Worm (Caenorhabditis elegans): ENCODE measurements around the gene C54D10.4.

C54D10.4 gene

DNA sequence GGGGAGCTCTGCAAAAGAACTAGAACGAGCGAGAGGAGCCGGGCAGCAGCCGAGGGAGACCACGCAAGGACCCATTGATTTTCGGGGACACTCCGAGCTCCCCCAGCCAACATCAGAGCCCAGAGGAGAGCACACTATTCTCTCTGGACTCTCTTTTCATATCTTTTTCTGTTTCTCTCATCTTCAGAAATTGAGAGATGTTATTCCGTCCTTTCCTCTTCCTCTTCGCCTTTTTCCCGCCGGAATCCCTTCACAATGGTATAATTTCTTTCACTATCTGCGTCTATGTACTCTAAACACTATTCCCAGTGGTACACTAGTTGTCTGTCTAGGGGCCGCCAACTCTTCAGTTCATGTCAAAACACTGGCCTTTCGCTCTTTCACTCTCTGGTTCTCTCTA, 44.7 kb upstream of the C54D10.4 start (continued):
- TF ChIP-seq unc-39 (tag; optimal IDR thresholded peaks at IDR 0.05) (no peak), ama-1 (optimal IDR thresholded peaks at IDR 0.05) (peak; percentile 32), tbx-2 (tag; optimal IDR thresholded peaks at IDR 0.05) (peak; percentile 81), pha-4 (tag; optimal IDR thresholded peaks at IDR 0.05) (peak; percentile 57), nhr-43 (tag; optimal IDR thresholded peaks at IDR 0.05; ENCODE audit: poor library complexity, severe bottlenecking) (peak; percentile 49), nhr-28 (tag; optimal IDR thresholded peaks at IDR 0.05) (no peak), nfya-1 (tag; optimal IDR thresholded peaks at IDR 0.05; ENCODE audit: insufficient read depth) (peak; percentile 76), ztf-11 (tag; optimal IDR thresholded peaks at IDR 0.05) (no peak), fkh-10 (GFP tag; optimal IDR thresholded peaks at IDR 0.05) (peak; percentile 94), elt-2 (tag; optimal IDR thresholded peaks at IDR 0.05) (no peak), skn-1 (tag; optimal IDR thresholded peaks at IDR 0.05) (no peak), daf-12 (tag; optimal IDR thresholded peaks at IDR 0.05) (no peak), sea-2 (GFP tag; optimal IDR thresholded peaks at IDR 0.05) (no peak), nhr-77 (tag; optimal IDR thresholded peaks at IDR 0.05) (no peak), zag-1 (tag; optimal IDR thresholded peaks at IDR 0.05) (peak; percentile 41), jun-1 (tag; optimal IDR thresholded peaks at IDR 0.05) (peak; percentile 48)

DNA sequence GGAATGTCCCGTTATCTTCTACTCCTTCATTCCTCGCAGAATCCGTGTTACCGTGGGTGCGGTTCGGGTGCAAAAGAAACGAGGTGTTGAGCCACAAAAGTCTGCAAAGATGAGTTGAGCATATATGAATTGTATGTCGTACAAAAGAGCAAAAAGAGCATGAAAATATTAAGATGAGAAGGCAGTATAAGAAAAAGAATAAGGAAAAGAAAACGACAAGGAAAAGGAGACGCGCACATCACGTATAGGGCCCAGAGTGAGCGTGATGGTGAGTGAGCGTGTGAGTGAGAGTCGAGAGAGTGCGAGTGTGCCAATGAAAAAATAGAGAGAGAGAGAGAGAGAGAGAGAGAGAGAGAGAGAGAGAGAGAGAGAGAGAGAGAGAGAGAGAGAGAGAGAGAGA, 42.2 kb upstream of the C54D10.4 start, which contains the start of gene egl-10:
egl-10 (minus strand) TSS at position 101 of the 400 bp plus-strand sequence.
- TF ChIP-seq fos-1 (tag; optimal IDR thresholded peaks at IDR 0.05) = no peak
- peak; percentile 19 for TF ChIP-seq nfya-1 (tag; optimal IDR thresholded peaks at IDR 0.05; ENCODE audit: insufficient read depth)
- TF ChIP-seq pha-4 (tag; optimal IDR thresholded peaks at IDR 0.05) = peak; percentile 27
- TF ChIP-seq pqm-1 (tag; optimal IDR thresholded peaks at IDR 0.05) = no peak
- no peak for TF ChIP-seq elt-3 (tag; optimal IDR thresholded peaks at IDR 0.05)
- TF ChIP-seq nhr-11 (tag; optimal IDR thresholded peaks at IDR 0.05) = no peak
- no peak for TF ChIP-seq lsy-12 (tag; optimal IDR thresholded peaks at IDR 0.05)
- TF ChIP-seq ceh-82 (tag; optimal IDR thresholded peaks at IDR 0.05) = no peak
- TF ChIP-seq nhr-25 (tag; optimal IDR thresholded peaks at IDR 0.05) = no peak
- no peak for TF ChIP-seq tbx-2 (tag; optimal IDR thresholded peaks at IDR 0.05)
- TF ChIP-seq unc-39 (tag; optimal IDR thresholded peaks at IDR 0.05) = no peak

DNA sequence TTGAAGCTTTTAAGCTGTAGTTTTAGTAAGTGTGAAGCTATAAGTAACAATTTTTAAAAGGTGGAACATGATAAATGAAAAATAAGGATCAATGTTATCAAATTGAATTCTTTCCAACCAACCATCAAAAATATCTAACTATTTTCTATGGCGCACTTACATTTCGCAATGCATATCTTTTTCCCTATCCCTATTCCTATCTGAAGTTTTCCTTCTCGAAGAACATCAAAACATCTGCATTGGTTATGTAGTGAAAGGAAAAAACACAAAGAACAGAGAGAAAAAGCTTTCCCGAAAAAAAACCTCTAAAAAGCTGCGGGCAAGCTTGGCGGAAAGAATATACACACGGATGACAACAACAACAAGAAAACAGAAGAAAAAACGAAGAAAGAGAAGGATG, 39.8 kb upstream of the C54D10.4 start:
- TF ChIP-seq aly-2 (tag; optimal IDR thresholded peaks at IDR 0.05) (no peak), lin-15B (tag; optimal IDR thresholded peaks at IDR 0.05) (no peak), egl-5 (tag; optimal IDR thresholded peaks at IDR 0.05) (peak; percentile 6), fos-1 (tag; optimal IDR thresholded peaks at IDR 0.05) (no peak)

DNA sequence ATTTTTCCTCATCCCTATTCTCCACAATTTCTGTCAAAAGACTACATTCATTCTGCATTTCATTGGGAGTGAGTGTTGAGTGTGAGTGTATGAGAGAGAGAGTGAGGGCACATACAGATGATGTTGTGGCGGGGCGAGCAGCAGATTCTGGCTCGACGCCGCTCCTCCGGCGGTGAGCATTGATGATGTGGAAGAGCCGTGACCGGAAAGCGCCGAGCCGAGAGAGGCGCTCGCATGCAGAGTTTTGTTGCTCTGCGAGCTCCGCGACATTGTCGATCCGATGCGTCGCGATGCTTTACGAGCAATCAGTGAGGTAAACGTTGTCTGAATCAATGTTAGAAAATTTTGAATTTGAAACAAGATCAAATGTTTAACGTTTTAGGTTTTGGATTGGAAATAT, 35.0 kb upstream of the C54D10.4 start:
- peak; percentile 20 for TF ChIP-seq nfya-1 (tag; optimal IDR thresholded peaks at IDR 0.05; ENCODE audit: insufficient read depth)
- no peak for TF ChIP-seq lin-15B (tag; optimal IDR thresholded peaks at IDR 0.05)
- no peak for TF ChIP-seq nhr-23 (tag; optimal IDR thresholded peaks at IDR 0.05)
- TF ChIP-seq elt-1 (tag; optimal IDR thresholded peaks at IDR 0.05) = no peak
- TF ChIP-seq ceh-82 (tag; optimal IDR thresholded peaks at IDR 0.05) = no peak
- TF ChIP-seq hmg-11 (tag; optimal IDR thresholded peaks at IDR 0.05) = no peak
- TF ChIP-seq skn-1 (tag; optimal IDR thresholded peaks at IDR 0.05) = no peak

DNA sequence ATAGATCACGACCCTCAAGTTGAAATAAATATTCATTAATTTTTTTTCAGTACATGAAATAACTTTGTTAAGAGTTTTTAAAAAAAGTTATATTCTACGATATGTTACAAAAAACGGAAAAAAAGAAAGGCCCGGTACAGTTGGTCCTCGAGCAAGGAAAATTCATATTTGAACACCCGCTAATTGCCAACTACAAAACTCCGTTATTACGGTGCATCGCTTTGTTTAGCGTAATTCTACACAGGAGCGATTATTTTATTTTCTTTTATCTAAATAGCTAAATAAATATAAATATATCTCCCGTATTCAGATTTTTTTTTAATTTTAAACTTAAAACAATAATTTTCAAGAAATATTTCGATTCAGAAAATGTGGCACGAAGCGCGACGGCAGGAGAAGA, 29.7 kb upstream of the C54D10.4 start, which contains the start of gene F28C1.1:
F28C1.1 (plus strand) TSS at position 365 of the 400 bp plus-strand sequence.
- TF ChIP-seq snpc-4 (tag; optimal IDR thresholded peaks at IDR 0.05) = no peak
- TF ChIP-seq nhr-43 (tag; optimal IDR thresholded peaks at IDR 0.05; ENCODE audit: poor library complexity, severe bottlenecking) = no peak
- TF ChIP-seq ceh-16 (tag; optimal IDR thresholded peaks at IDR 0.05) = no peak
- TF ChIP-seq skn-1 (tag; optimal IDR thresholded peaks at IDR 0.05) = no peak
- TF ChIP-seq nhr-237 (tag; optimal IDR thresholded peaks at IDR 0.05) = no peak
- no peak for TF ChIP-seq ZK546.5 (tag; optimal IDR thresholded peaks at IDR 0.05)
- no peak for TF ChIP-seq unc-62 (GFP tag; optimal IDR thresholded peaks at IDR 0.05)
- no peak for TF ChIP-seq eor-1 (tag; optimal IDR thresholded peaks at IDR 0.05)
- no peak for TF ChIP-seq jun-1 (tag; optimal IDR thresholded peaks at IDR 0.05)
- TF ChIP-seq unc-39 (tag; optimal IDR thresholded peaks at IDR 0.05) = no peak
- TF ChIP-seq mdl-1 (tag; optimal IDR thresholded peaks at IDR 0.05) = no peak
- TF ChIP-seq nfya-1 (tag; optimal IDR thresholded peaks at IDR 0.05; ENCODE audit: insufficient read depth) = peak; percentile 46
- no peak for TF ChIP-seq nhr-12 (tag; optimal IDR thresholded peaks at IDR 0.05)
- TF ChIP-seq R02D3.7 (tag; optimal IDR thresholded peaks at IDR 0.05) = peak; percentile 66
- TF ChIP-seq egl-5 (tag; optimal IDR thresholded peaks at IDR 0.05) = no peak
- no peak for TF ChIP-seq ceh-82 (tag; optimal IDR thresholded peaks at IDR 0.05)
- TF ChIP-seq nhr-76 (tag; optimal IDR thresholded peaks at IDR 0.05) = no peak
- peak; percentile 33 for TF ChIP-seq pha-4 (tag; optimal IDR thresholded peaks at IDR 0.05)
- no peak for TF ChIP-seq elt-3 (tag; optimal IDR thresholded peaks at IDR 0.05)
- no peak for TF ChIP-seq fos-1 (tag; optimal IDR thresholded peaks at IDR 0.05)
- no peak for TF ChIP-seq elt-1 (tag; optimal IDR thresholded peaks at IDR 0.05)
- no peak for TF ChIP-seq mml-1 (tag; optimal IDR thresholded peaks at IDR 0.05)
- no peak for TF ChIP-seq nhr-23 (tag; optimal IDR thresholded peaks at IDR 0.05)
- TF ChIP-seq zag-1 (tag; optimal IDR thresholded peaks at IDR 0.05) = no peak
- TF ChIP-seq hmg-11 (tag; optimal IDR thresholded peaks at IDR 0.05) = no peak

Data from whole organism, L3 larva.